Worm (Caenorhabditis elegans) whole organism, L3 larva: ENCODE results near the gene srx-136.

Experiments
- ama-1 ChIP-seq: fragments of 150-350 bp; optimal IDR thresholded peaks from 2 replicates; lab custom pipeline; 2018
- ceh-28 ChIP-seq: fragments of 150-350 bp; optimal IDR thresholded peaks from 2 replicates; lab custom pipeline; 2014; ENCODE audit warnings: missing biosample characterization, missing genetic modification reagents, missing genetic modification characterization
- ceh-82 ChIP-seq: fragments of 150-350 bp; optimal IDR thresholded peaks from 2 replicates; lab custom pipeline; 2014; ENCODE audit warnings: missing biosample characterization, missing genetic modification characterization
- daf-12 ChIP-seq: fragments of 150-350 bp; optimal IDR thresholded peaks from 2 replicates; lab custom pipeline; 2014; ENCODE audit warnings: missing biosample characterization, missing genetic modification reagents, missing genetic modification characterization
- eor-1 ChIP-seq, 2 experiments: fragments of 150-350 bp; optimal IDR thresholded peaks; 2 replicates each; lab custom pipeline; 2014 to 2018; ENCODE audit warnings: missing biosample characterization in 2 of 2, missing genetic modification characterization in 2 of 2
- lin-39 ChIP-seq: fragments of 150-350 bp; optimal IDR thresholded peaks from 2 replicates; lab custom pipeline; 2018; ENCODE audit warnings: missing biosample characterization, missing genetic modification reagents, missing genetic modification characterization
- nhr-11 ChIP-seq: fragments of 150-350 bp; optimal IDR thresholded peaks from 2 replicates; lab custom pipeline; 2014; ENCODE audit warnings: missing biosample characterization, missing genetic modification characterization
- nhr-23 ChIP-seq: fragments of 150-350 bp; optimal IDR thresholded peaks from 2 replicates; lab custom pipeline; 2014; ENCODE audit warnings: missing biosample characterization, missing genetic modification reagents, missing genetic modification characterization
- snpc-4 ChIP-seq: fragments of 150-350 bp; optimal IDR thresholded peaks from 2 replicates; lab custom pipeline; 2014; ENCODE audit warnings: missing biosample characterization, missing genetic modification characterization
- unc-39 ChIP-seq: sonication (generic microtip); optimal IDR thresholded peaks from 4 replicates; lab custom pipeline; 2017; ENCODE audit warnings: missing biosample characterization, missing genetic modification characterization

- no peak for TF ChIP-seq lin-39
- TF ChIP-seq unc-39 (tag; lab: Kevin White, UChicago), result no peak
- TF ChIP-seq daf-12, result no peak
- TF ChIP-seq ceh-28 (tag; lab: Kevin White, UChicago), result no peak
- TF ChIP-seq nhr-23 (tag; lab: Kevin White, UChicago), result peak; percentile 53
- TF ChIP-seq ceh-82 (tag; lab: Kevin White, UChicago), result no peak
- no peak for TF ChIP-seq eor-1 (tag; optimal IDR thresholded peaks at IDR 0.05; lab: Kevin White, UChicago)
- no peak for TF ChIP-seq ama-1 (lab: Kevin White, UChicago)
- no peak for TF ChIP-seq snpc-4 (tag; lab: Kevin White, UChicago)
- TF ChIP-seq nhr-11 (tag; lab: Kevin White, UChicago), result no peak
Observed at ce11 chrV:13892457-13893375, 35.5 kb downstream of the srx-136 start, which contains the start of gene sptl-3.
